Worm (Caenorhabditis elegans) whole organism, L2 larva: ENCODE data around the gene ZK652.8.
A peak's percentile ranks its signal among the peaks of the same experiment; 100 is the strongest.

ENCODE experiments used
- C34F6.9 ChIP-seq: fragments of 150-350 bp; optimal IDR thresholded peaks from 2 replicates; lab custom pipeline; 2014; ENCODE audit warnings: missing biosample characterization, missing genetic modification characterization
- F13H6.1 ChIP-seq: sonication (generic microtip); optimal IDR thresholded peaks from 2 replicates; lab custom pipeline; 2016; ENCODE audit warnings: missing genetic modification characterization, missing compliant biosample characterization
- R02D3.7 ChIP-seq: fragments of 150-350 bp; optimal IDR thresholded peaks from 2 replicates; lab custom pipeline; 2014; ENCODE audit warnings: missing biosample characterization, missing genetic modification characterization
- Y55F3AM.14 ChIP-seq: fragments of 200-800 bp; sonication (Bioruptor generic); optimal IDR thresholded peaks from 2 replicates; lab custom pipeline; 2018; ENCODE audit warnings: mild to moderate bottlenecking, missing genetic modification characterization, missing compliant biosample characterization
- ZK546.5 ChIP-seq: sonication (generic microtip); optimal IDR thresholded peaks from 2 replicates; lab custom pipeline; 2017; ENCODE audit warnings: missing biosample characterization, missing genetic modification characterization
- alr-1 ChIP-seq: fragments of 150-350 bp; optimal IDR thresholded peaks from 2 replicates; lab custom pipeline; 2014; ENCODE audit warnings: missing biosample characterization, missing genetic modification characterization
- ama-1 ChIP-seq: fragments of 150-350 bp; optimal IDR thresholded peaks from 2 replicates; lab custom pipeline; 2018; ENCODE audit warnings: inconsistent platforms
- ceh-16 ChIP-seq: fragments of 150-350 bp; optimal IDR thresholded peaks from 2 replicates; lab custom pipeline; 2014; ENCODE audit warnings: missing biosample characterization, missing genetic modification characterization
- ceh-82 ChIP-seq: fragments of 150-350 bp; optimal IDR thresholded peaks from 2 replicates; lab custom pipeline; 2014; ENCODE audit warnings: missing biosample characterization, missing genetic modification characterization
- dmd-4 ChIP-seq: sonication (generic microtip); optimal IDR thresholded peaks from 2 replicates; lab custom pipeline; 2017; ENCODE audit warnings: missing biosample characterization, missing genetic modification characterization
- elt-3 ChIP-seq: sonication (generic microtip); optimal IDR thresholded peaks from 2 replicates; lab custom pipeline; 2017; ENCODE audit warnings: missing biosample characterization, missing genetic modification characterization
- gmeb-1 ChIP-seq: fragments of 150-350 bp; optimal IDR thresholded peaks from 2 replicates; lab custom pipeline; 2014; ENCODE audit warnings: missing biosample characterization, missing genetic modification characterization
- lin-11 ChIP-seq: fragments of 150-350 bp; sonication (generic microtip); optimal IDR thresholded peaks from 2 replicates; lab custom pipeline; 2014; ENCODE audit warnings: missing biosample characterization, missing genetic modification characterization, inconsistent platforms, mixed read lengths
- lin-39 ChIP-seq: fragments of 150-350 bp; optimal IDR thresholded peaks from 2 replicates; lab custom pipeline; 2014; ENCODE audit warnings: missing biosample characterization, missing genetic modification reagents, missing genetic modification characterization
- lsy-2 ChIP-seq, 2 experiments: fragments of 150-350 bp in 1 of 2; sonication (generic microtip) in 1 of 2; optimal IDR thresholded peaks; 2 replicates each; lab custom pipeline; 2014 to 2017; ENCODE audit warnings: missing biosample characterization in 2 of 2, missing genetic modification characterization in 2 of 2
- mab-5 ChIP-seq: fragments of 150-350 bp; optimal IDR thresholded peaks from 2 replicates; lab custom pipeline; 2014; ENCODE audit warnings: missing biosample characterization, missing genetic modification characterization
- mdl-1 ChIP-seq, 2 experiments: fragments of 150-350 bp in 1 of 2; sonication (generic microtip) in 1 of 2; optimal IDR thresholded peaks; 2 replicates each; lab custom pipeline; 2017; ENCODE audit warnings: missing biosample characterization in 2 of 2, missing genetic modification characterization in 2 of 2
- nhr-10 ChIP-seq: sonication (generic microtip); optimal IDR thresholded peaks from 2 replicates; lab custom pipeline; 2017; ENCODE audit warnings: missing biosample characterization, missing genetic modification characterization
- nhr-129 ChIP-seq: fragments of 150-350 bp; optimal IDR thresholded peaks from 2 replicates; lab custom pipeline; 2014; ENCODE audit warnings: missing biosample characterization, missing genetic modification characterization
- nhr-237 ChIP-seq: fragments of 150-350 bp; optimal IDR thresholded peaks from 2 replicates; lab custom pipeline; 2014; ENCODE audit warnings: missing biosample characterization, missing genetic modification characterization
- nhr-25 ChIP-seq: fragments of 150-350 bp; sonication (generic microtip); optimal IDR thresholded peaks from 3 replicates; lab custom pipeline; 2014; ENCODE audit warnings: missing biosample characterization, missing genetic modification characterization
- nhr-6 ChIP-seq: fragments of 150-350 bp; optimal IDR thresholded peaks from 2 replicates; lab custom pipeline; 2014; ENCODE audit warnings: missing biosample characterization, missing genetic modification characterization
- nhr-77 ChIP-seq: fragments of 150-350 bp; optimal IDR thresholded peaks from 2 replicates; lab custom pipeline; 2014; ENCODE audit warnings: missing biosample characterization, missing genetic modification characterization
- sem-4 ChIP-seq: fragments of 150-350 bp; optimal IDR thresholded peaks from 2 replicates; lab custom pipeline; 2014; ENCODE audit warnings: missing biosample characterization, missing genetic modification reagents, missing genetic modification characterization
- sma-3 ChIP-seq: sonication (generic microtip); optimal IDR thresholded peaks from 2 replicates; lab custom pipeline; 2016; ENCODE audit warnings: missing genetic modification reagents, missing genetic modification characterization, missing compliant biosample characterization
- sma-9 ChIP-seq, 2 experiments: fragments of 150-350 bp in 1 of 2; sonication (generic microtip) in 1 of 2; optimal IDR thresholded peaks; 2 replicates each; lab custom pipeline; 2014 to 2016; ENCODE audit warnings: missing genetic modification characterization in 2 of 2, mild to moderate bottlenecking in 1 of 2, missing biosample characterization in 1 of 2, missing compliant biosample characterization in 1 of 2, missing genetic modification reagents in 1 of 2, moderate library complexity in 1 of 2
- snpc-4 ChIP-seq: fragments of 150-350 bp; optimal IDR thresholded peaks from 2 replicates; lab custom pipeline; 2014; ENCODE audit warnings: missing biosample characterization, missing genetic modification characterization
- unc-39 ChIP-seq: fragments of 150-350 bp; optimal IDR thresholded peaks from 2 replicates; lab custom pipeline; 2014; ENCODE audit warnings: missing biosample characterization, missing genetic modification characterization
- unc-55 ChIP-seq: fragments of 150-350 bp; sonication (generic microtip); optimal IDR thresholded peaks from 3 replicates; lab custom pipeline; 2014; ENCODE audit warnings: missing biosample characterization, missing genetic modification reagents, missing genetic modification characterization
- unc-62 ChIP-seq: fragments of 150-350 bp; optimal IDR thresholded peaks from 2 replicates; lab custom pipeline; 2014; ENCODE audit warnings: missing biosample characterization, missing genetic modification reagents, missing genetic modification characterization
- zag-1 ChIP-seq: fragments of 150-350 bp; optimal IDR thresholded peaks from 2 replicates; lab custom pipeline; 2014; ENCODE audit warnings: missing biosample characterization, missing genetic modification characterization
- ztf-1 ChIP-seq: fragments of 200-800 bp; sonication (Bioruptor generic); conservative IDR thresholded peaks from 2 replicates; pipeline ENCODE4 v1.3.6; 2022; ENCODE audit warnings: missing genetic modification characterization, missing compliant biosample characterization
- ztf-4 ChIP-seq: fragments of 150-350 bp; optimal IDR thresholded peaks from 2 replicates; lab custom pipeline; 2014; ENCODE audit warnings: missing biosample characterization, missing genetic modification characterization

Gene ZK652.8

ce11 chrIII:7828576-7829461 is 14.6 kb downstream of the ZK652.8 start, which contains the start of the genes egl-45 and kcmf-1:
Gene egl-45, minus strand, starts transcription at chrIII:7828626.
Gene kcmf-1, plus strand, starts transcription at chrIII:7829411.
- TF ChIP-seq Y55F3AM.14 (GFP tag; lab: Kevin White, UChicago) (no peak), lsy-2 (tag; optimal IDR thresholded peaks at IDR 0.05; lab: Kevin White, UChicago) (peak in 1 of 2 experiments; percentile 61), alr-1 (tag; lab: Kevin White, UChicago) (no peak), C34F6.9 (tag; lab: Kevin White, UChicago) (peak; percentile 42), nhr-129 (tag; lab: Kevin White, UChicago) (peak; percentile 12)
- TF ChIP-seq, all 48 proteins: peak for 3

- no peak for TF ChIP-seq zag-1 (tag; lab: Kevin White, UChicago)
- no peak for TF ChIP-seq nhr-77 (tag; lab: Kevin White, UChicago)
- no peak for TF ChIP-seq mdl-1 (tag; optimal IDR thresholded peaks at IDR 0.05; lab: Kevin White, UChicago)
- no peak for TF ChIP-seq sem-4 (tag; lab: Kevin White, UChicago)
- no peak for TF ChIP-seq nhr-6 (tag; lab: Kevin White, UChicago)
- TF ChIP-seq ama-1 (lab: Kevin White, UChicago): no peak
- no peak for TF ChIP-seq R02D3.7
- no peak for TF ChIP-seq dmd-4
- no peak for TF ChIP-seq ZK546.5 (tag; lab: Kevin White, UChicago)
- TF ChIP-seq sma-9 (GFP tag; optimal IDR thresholded peaks at IDR 0.05; lab: Kevin White, UChicago): no peak
- TF ChIP-seq sma-9 (tag; optimal IDR thresholded peaks at IDR 0.05; lab: Kevin White, UChicago): no peak
- no peak for TF ChIP-seq sma-3
- TF ChIP-seq lin-11 (tag; lab: Kevin White, UChicago): no peak
- TF ChIP-seq elt-3 (tag; lab: Kevin White, UChicago): no peak
- no peak for TF ChIP-seq snpc-4 (tag; lab: Kevin White, UChicago)
- TF ChIP-seq unc-62 (GFP tag; lab: Kevin White, UChicago): no peak
- no peak for TF ChIP-seq ceh-16 (tag; lab: Kevin White, UChicago)
Measured at ce11 chrIII:7824041-7824440, 19.4 kb downstream of the ZK652.8 start.

- TF ChIP-seq lsy-2 (tag; optimal IDR thresholded peaks at IDR 0.05; lab: Kevin White, UChicago) (peak in 1 of 2 experiments; percentile 5), ceh-82 (tag; lab: Kevin White, UChicago) (no peak)
Measured at ce11 chrIII:7823285-7823684, 20.2 kb downstream of the ZK652.8 start.

- TF ChIP-seq lsy-2 (tag; optimal IDR thresholded peaks at IDR 0.05; lab: Kevin White, UChicago) (peak in 1 of 2 experiments; percentile 57), mdl-1 (tag; optimal IDR thresholded peaks at IDR 0.05; lab: Kevin White, UChicago) (no peak), unc-55 (GFP tag; lab: Kevin White, UChicago) (peak; percentile 43), nhr-129 (tag; lab: Kevin White, UChicago) (peak; percentile 41)
Measured at ce11 chrIII:7819866-7820265, 23.6 kb downstream of the ZK652.8 start.

- no peak for TF ChIP-seq mab-5 (tag; lab: Kevin White, UChicago)
- no peak for TF ChIP-seq nhr-237 (tag; lab: Kevin White, UChicago)
- TF ChIP-seq zag-1 (tag; lab: Kevin White, UChicago): no peak
- TF ChIP-seq lin-39 (tag; lab: Kevin White, UChicago): no peak
- TF ChIP-seq nhr-10: no peak
- no peak for TF ChIP-seq R02D3.7
- no peak for TF ChIP-seq lin-11 (tag; lab: Kevin White, UChicago)
- no peak for TF ChIP-seq ztf-1 (GFP tag; lab: Robert Waterston, UW)
- no peak for TF ChIP-seq gmeb-1 (tag; lab: Kevin White, UChicago)
- TF ChIP-seq ama-1 (lab: Kevin White, UChicago): no peak
- no peak for TF ChIP-seq ceh-82 (tag; lab: Kevin White, UChicago)
- TF ChIP-seq unc-39 (tag; lab: Kevin White, UChicago): no peak
- no peak for TF ChIP-seq ztf-4 (tag; lab: Kevin White, UChicago)
- no peak for TF ChIP-seq dmd-4
- TF ChIP-seq nhr-25: no peak
- TF ChIP-seq F13H6.1 (tag; lab: Kevin White, UChicago): no peak
Measured at ce11 chrIII:7818965-7819364, 24.5 kb downstream of the ZK652.8 start.
